Worm (Caenorhabditis elegans): Measurements from ENCODE around the gene F36D4.4.

Gene F36D4.4

ce11 chrV:9453333-9453732 lies 38.9 kb upstream of the F36D4.4 start:
- no peak for TF ChIP-seq mep-1 (tag; optimal IDR thresholded peaks at IDR 0.05)
- no peak for TF ChIP-seq sptf-1 (tag; optimal IDR thresholded peaks at IDR 0.05)
- TF ChIP-seq nhr-28 (tag; optimal IDR thresholded peaks at IDR 0.05): no peak
- no peak for TF ChIP-seq unc-62 (GFP tag; optimal IDR thresholded peaks at IDR 0.05)
- no peak for TF ChIP-seq unc-39 (tag; optimal IDR thresholded peaks at IDR 0.05)
- TF ChIP-seq zip-8 (tag; optimal IDR thresholded peaks at IDR 0.05): no peak
- no peak for TF ChIP-seq lin-32 (GFP tag; optimal IDR thresholded peaks at IDR 0.05)
- TF ChIP-seq nhr-76 (tag; optimal IDR thresholded peaks at IDR 0.05): no peak

- TF ChIP-seq sem-2 (GFP tag; optimal IDR thresholded peaks at IDR 0.05) (no peak), bed-3 (GFP tag; optimal IDR thresholded peaks at IDR 0.05) (no peak), nhr-12 (tag; optimal IDR thresholded peaks at IDR 0.05) (no peak), pha-4 (tag; optimal IDR thresholded peaks at IDR 0.05) (peak; percentile 77)
These were observed 37.1 kb upstream of the F36D4.4 start for ce11 chrV:9451485-9451884.

- no peak for TF ChIP-seq nhr-28 (tag; optimal IDR thresholded peaks at IDR 0.05)
These were observed 30.2 kb upstream of the F36D4.4 start for ce11 chrV:9444618-9445017.

- TF ChIP-seq tbx-8 (GFP tag; optimal IDR thresholded peaks at IDR 0.05) (no peak), ham-2 (GFP tag; optimal IDR thresholded peaks at IDR 0.05) (no peak), nhr-76 (tag; optimal IDR thresholded peaks at IDR 0.05) (no peak), nhr-2 (tag; optimal IDR thresholded peaks at IDR 0.05) (no peak)
These were observed 29.3 kb upstream of the F36D4.4 start, which contains the start of gene wdr-62 for ce11 chrV:9443748-9444147. Gene wdr-62, plus strand, starts transcription at chrV:9444048.

- TF ChIP-seq snpc-4 (tag; optimal IDR thresholded peaks at IDR 0.05) (no peak), bed-3 (GFP tag; optimal IDR thresholded peaks at IDR 0.05) (no peak), nhr-28 (tag; optimal IDR thresholded peaks at IDR 0.05) (no peak), ham-2 (GFP tag; optimal IDR thresholded peaks at IDR 0.05) (no peak)
These were observed 28.7 kb upstream of the F36D4.4 start for ce11 chrV:9443109-9443508.

- no peak for TF ChIP-seq elt-1 (tag; optimal IDR thresholded peaks at IDR 0.05; ENCODE audit: borderline replicate concordance, insufficient read depth)
- no peak for TF ChIP-seq drap-1 (GFP tag; optimal IDR thresholded peaks at IDR 0.05)
- TF ChIP-seq mls-2 (tag; optimal IDR thresholded peaks at IDR 0.05): no peak
- no peak for TF ChIP-seq nhr-76 (tag; optimal IDR thresholded peaks at IDR 0.05)
- no peak for TF ChIP-seq mep-1 (tag; optimal IDR thresholded peaks at IDR 0.05)
- TF ChIP-seq cnd-1 (tag; optimal IDR thresholded peaks at IDR 0.05): no peak
- TF ChIP-seq nhr-28 (tag; optimal IDR thresholded peaks at IDR 0.05): no peak
- TF ChIP-seq lsy-2 (tag; optimal IDR thresholded peaks at IDR 0.05): no peak
- no peak for TF ChIP-seq elt-3 (tag; optimal IDR thresholded peaks at IDR 0.05)
- TF ChIP-seq sptf-1 (tag; optimal IDR thresholded peaks at IDR 0.05): no peak
- TF ChIP-seq nhr-12 (tag; optimal IDR thresholded peaks at IDR 0.05): no peak
- TF ChIP-seq nhr-237 (tag; optimal IDR thresholded peaks at IDR 0.05): no peak
- no peak for TF ChIP-seq flh-1 (GFP tag; optimal IDR thresholded peaks at IDR 0.05)
- TF ChIP-seq unc-39 (tag; optimal IDR thresholded peaks at IDR 0.05): no peak
These were observed 28.1 kb upstream of the F36D4.4 start for ce11 chrV:9442471-9442870.

- TF ChIP-seq ham-2 (GFP tag; optimal IDR thresholded peaks at IDR 0.05) (no peak), tbx-8 (GFP tag; optimal IDR thresholded peaks at IDR 0.05) (no peak), sem-2 (GFP tag; optimal IDR thresholded peaks at IDR 0.05) (no peak), flh-1 (GFP tag; optimal IDR thresholded peaks at IDR 0.05) (no peak), ceh-83 (GFP tag; optimal IDR thresholded peaks at IDR 0.05) (no peak), nhr-237 (tag; optimal IDR thresholded peaks at IDR 0.05) (no peak)
These were observed 26.6 kb upstream of the F36D4.4 start for ce11 chrV:9441046-9441445.

- TF ChIP-seq lin-32 (GFP tag; optimal IDR thresholded peaks at IDR 0.05) (no peak), pha-4 (tag; optimal IDR thresholded peaks at IDR 0.05) (no peak), cnd-1 (tag; optimal IDR thresholded peaks at IDR 0.05) (no peak), blmp-1 (tag; optimal IDR thresholded peaks at IDR 0.05) (no peak), drap-1 (GFP tag; optimal IDR thresholded peaks at IDR 0.05) (no peak), mep-1 (tag; optimal IDR thresholded peaks at IDR 0.05) (no peak), ceh-39 (tag; optimal IDR thresholded peaks at IDR 0.05) (no peak), tbx-8 (GFP tag; optimal IDR thresholded peaks at IDR 0.05) (no peak), flh-1 (GFP tag; optimal IDR thresholded peaks at IDR 0.05) (no peak), unc-62 (GFP tag; optimal IDR thresholded peaks at IDR 0.05) (no peak), elt-3 (tag; optimal IDR thresholded peaks at IDR 0.05) (no peak), lsy-2 (tag; optimal IDR thresholded peaks at IDR 0.05) (no peak), nhr-2 (tag; optimal IDR thresholded peaks at IDR 0.05) (no peak), mab-5 (tag; optimal IDR thresholded peaks at IDR 0.05) (no peak)
These were observed 25.5 kb upstream of the F36D4.4 start for ce11 chrV:9440003-9440319.
